Fruit fly (Drosophila melanogaster) whole organism, wandering third instar larva: ENCODE measurements around the gene CG4546.
A peak's percentile ranks its signal among the peaks of the same experiment; 100 is the strongest.

Source experiments
- Abd-B ChIP-seq: fragments of >200 bp; optimal IDR thresholded peaks from 2 replicates; lab custom pipeline; 2017; ENCODE audit warnings: missing biosample characterization, missing genetic modification characterization
- Dfd ChIP-seq: fragments of >200 bp; optimal IDR thresholded peaks from 2 replicates; lab custom pipeline; 2017; ENCODE audit warnings: missing biosample characterization, missing genetic modification characterization
- GATAd ChIP-seq: sonication (Bioruptor generic); optimal IDR thresholded peaks from 2 replicates; lab custom pipeline; 2016; ENCODE audit warnings: missing biosample characterization, missing genetic modification characterization
- HLH106 ChIP-seq: fragments of 200-800 bp; optimal IDR thresholded peaks from 3 replicates; lab custom pipeline; 2019; ENCODE audit warnings: missing biosample characterization, mild to moderate bottlenecking, missing genetic modification characterization, moderate library complexity
- Hr78 ChIP-seq: fragments of >200 bp; optimal IDR thresholded peaks from 2 replicates; lab custom pipeline; 2017; ENCODE audit warnings: missing biosample characterization, missing genetic modification characterization
- Mio ChIP-seq: sonication (Bioruptor generic); optimal IDR thresholded peaks from 2 replicates; lab custom pipeline; 2016; ENCODE audit warnings: missing biosample characterization, missing genetic modification characterization
- Myc ChIP-seq: fragments of >200 bp; optimal IDR thresholded peaks from 2 replicates; lab custom pipeline; 2017
- OdsH ChIP-seq: fragments of 200-800 bp; sonication (Bioruptor generic); optimal IDR thresholded peaks from 2 replicates; lab custom pipeline; 2016; ENCODE audit warnings: missing biosample characterization, mild to moderate bottlenecking, missing genetic modification characterization
- Sp1 ChIP-seq: fragments of 200-800 bp; sonication (Bioruptor generic); optimal IDR thresholded peaks from 3 replicates; lab custom pipeline; 2019; ENCODE audit warnings: missing biosample characterization, mild to moderate bottlenecking, missing genetic modification characterization, moderate library complexity
- Vsx2 ChIP-seq: fragments of 200-300, 225-300 bp; sonication (Bioruptor generic); optimal IDR thresholded peaks from 2 replicates; lab custom pipeline; 2018; ENCODE audit warnings: missing biosample characterization, missing genetic modification characterization; ENCODE audit not compliant: partially characterized antibody
- br ChIP-seq: fragments of 200-800 bp; sonication (Bioruptor generic); optimal IDR thresholded peaks from 2 replicates; lab custom pipeline; 2016; ENCODE audit warnings: missing biosample characterization, missing genetic modification characterization
- dl ChIP-seq, 2 experiments: fragments of 175-275, 200-275 bp in 1 of 2; fragments of 200-275 bp in 1 of 2; sonication (Bioruptor generic); optimal IDR thresholded peaks; lab custom pipeline; 2018; ENCODE audit warnings: mild to moderate bottlenecking in 2 of 2, missing biosample characterization in 2 of 2, missing genetic modification characterization in 2 of 2, moderate library complexity in 2 of 2; ENCODE audit not compliant: partially characterized antibody in 2 of 2, insufficient read depth in 1 of 2
- dmrt93B ChIP-seq: fragments of 200-800 bp; sonication (Bioruptor generic); optimal IDR thresholded peaks from 2 replicates; lab custom pipeline; 2018; ENCODE audit warnings: missing biosample characterization, mild to moderate bottlenecking, missing genetic modification characterization
- dsf ChIP-seq: sonication (Bioruptor generic); optimal IDR thresholded peaks from 2 replicates; lab custom pipeline; 2016; ENCODE audit warnings: missing biosample characterization, missing genetic modification characterization, borderline replicate concordance
- ey ChIP-seq: fragments of 200-800 bp; sonication (Bioruptor generic); optimal IDR thresholded peaks from 2 replicates; lab custom pipeline; 2016; ENCODE audit warnings: missing biosample characterization, missing genetic modification characterization
- foxo ChIP-seq, 2 experiments: fragments of 200-800 bp; sonication (Bioruptor generic); optimal IDR thresholded peaks; 2 replicates in 1 of 2; 3 replicates in 1 of 2; lab custom pipeline; 2016 to 2017; ENCODE audit warnings: missing biosample characterization in 2 of 2, missing genetic modification characterization in 2 of 2
- fru ChIP-seq: fragments of 200-800 bp; sonication (Bioruptor generic); optimal IDR thresholded peaks from 3 replicates; lab custom pipeline; 2016; ENCODE audit warnings: missing biosample characterization, mild to moderate bottlenecking, missing genetic modification characterization
- h ChIP-seq: fragments of 200-800 bp; sonication (Bioruptor generic); optimal IDR thresholded peaks from 3 replicates; lab custom pipeline; 2016; ENCODE audit warnings: missing biosample characterization, mild to moderate bottlenecking, missing genetic modification characterization
- lola ChIP-seq: fragments of >200 bp; optimal IDR thresholded peaks from 2 replicates; lab custom pipeline; 2017; ENCODE audit warnings: missing biosample characterization, missing genetic modification characterization
- pan ChIP-seq: fragments of >200 bp; optimal IDR thresholded peaks from 2 replicates; lab custom pipeline; 2017
- rgr ChIP-seq: fragments of 200-800 bp; sonication (Bioruptor generic); optimal IDR thresholded peaks from 3 replicates; lab custom pipeline; 2016; ENCODE audit warnings: missing biosample characterization, mild to moderate bottlenecking, missing genetic modification characterization
- sage ChIP-seq: fragments of 200-800 bp; sonication (Bioruptor generic); optimal IDR thresholded peaks from 2 replicates; lab custom pipeline; 2016; ENCODE audit warnings: missing biosample characterization, mild to moderate bottlenecking, missing genetic modification characterization
- sv ChIP-seq: fragments of 200-800 bp; sonication (Bioruptor generic); optimal IDR thresholded peaks from 3 replicates; lab custom pipeline; 2016; ENCODE audit warnings: missing biosample characterization, missing genetic modification characterization
- usp ChIP-seq: fragments of >200 bp; optimal IDR thresholded peaks from 2 replicates; lab custom pipeline; 2017; ENCODE audit warnings: missing biosample characterization, missing genetic modification characterization
- woc ChIP-seq: sonication (Bioruptor generic); optimal IDR thresholded peaks from 2 replicates; lab custom pipeline; 2016; ENCODE audit warnings: missing biosample characterization, mild to moderate bottlenecking, missing genetic modification characterization

CG4546 gene

DNA sequence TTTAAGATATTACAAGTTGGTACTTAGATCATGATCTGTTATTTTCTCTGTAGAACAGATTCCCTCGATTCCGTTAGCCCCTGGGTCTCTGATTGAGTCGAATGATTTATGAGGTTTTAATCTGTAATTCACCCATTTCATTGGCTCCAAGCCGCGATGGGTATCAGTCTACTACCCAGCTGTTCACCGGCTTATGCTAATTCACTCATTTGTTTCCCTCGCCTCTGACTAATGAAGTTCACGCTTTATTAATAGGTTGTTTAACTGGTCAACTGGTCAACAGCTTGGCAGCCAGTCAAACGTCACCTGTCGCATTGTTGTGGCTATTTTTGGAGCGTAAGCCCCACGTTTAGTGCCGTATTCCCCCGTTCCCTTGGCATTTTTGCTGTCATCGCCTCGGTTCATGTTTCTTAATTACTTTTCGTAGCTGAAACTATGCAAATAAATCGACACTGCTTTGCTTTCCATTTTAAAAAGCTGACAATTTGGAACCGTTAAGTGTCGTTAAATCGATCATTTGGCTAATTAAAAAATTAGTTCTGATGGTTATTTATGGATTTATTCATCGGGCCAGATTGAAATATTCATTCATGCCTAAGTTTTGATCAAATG, 26.6 kb downstream of the CG4546 start:
- TF ChIP-seq dl (GFP tag; optimal IDR thresholded peaks at IDR 0.05; lab: Kevin White, UChicago; ENCODE audit: insufficient read depth in 1 of 2, partially characterized antibody in 2 of 2) (no peak), Sp1 (GFP tag; lab: Kevin White, UChicago) (no peak), Abd-B (GFP tag; lab: Kevin White, UChicago) (no peak), dmrt93B (GFP tag; lab: Kevin White, UChicago) (no peak), sv (GFP tag; lab: Kevin White, UChicago) (no peak)

DNA sequence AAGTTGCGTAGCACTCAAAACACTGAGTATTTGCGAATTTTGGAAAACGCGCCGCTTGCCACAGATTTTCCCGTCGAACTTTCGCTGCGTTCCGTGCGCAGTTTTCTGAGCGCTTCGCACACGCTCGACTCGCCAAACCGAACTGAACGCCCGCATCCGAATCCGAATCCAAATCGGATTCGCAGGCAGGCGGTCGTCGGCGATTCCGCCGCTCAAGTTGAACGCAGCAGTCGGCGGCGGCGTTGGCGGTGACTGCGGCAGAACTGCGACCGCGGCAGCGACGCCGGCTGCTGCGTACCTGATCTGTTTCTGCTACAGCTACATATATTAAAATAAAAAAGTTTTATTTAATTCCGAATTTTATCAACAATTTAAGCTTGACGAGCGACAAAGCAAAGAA, 29.3 kb downstream of the CG4546 start, which contains the start of gene CG31183:
Gene CG31183, minus strand, starts transcription at position 329 of the 400 bp plus-strand sequence.
- TF ChIP-seq h (GFP tag; lab: Kevin White, UChicago) (peak; percentile 2), GATAd (GFP tag; lab: Kevin White, UChicago) (no peak), woc (GFP tag; lab: Kevin White, UChicago) (no peak)

- TF ChIP-seq ey (GFP tag; lab: Kevin White, UChicago) (no peak), Mio (GFP tag; lab: Kevin White, UChicago) (no peak), dl (GFP tag; optimal IDR thresholded peaks at IDR 0.05; lab: Kevin White, UChicago; ENCODE audit: insufficient read depth in 1 of 2, partially characterized antibody in 2 of 2) (no peak), OdsH (GFP tag; lab: Kevin White, UChicago) (no peak), Abd-B (GFP tag; lab: Kevin White, UChicago) (no peak), rgr (GFP tag; lab: Kevin White, UChicago) (no peak), br (GFP tag; lab: Kevin White, UChicago) (no peak), Dfd (GFP tag; lab: Kevin White, UChicago) (no peak), h (GFP tag; lab: Kevin White, UChicago) (no peak), lola (GFP tag; lab: Kevin White, UChicago) (no peak), Vsx2 (GFP tag; lab: Kevin White, UChicago) (no peak), sage (GFP tag; lab: Kevin White, UChicago) (no peak), Hr78 (no peak), Myc (no peak), fru (GFP tag; lab: Kevin White, UChicago) (no peak), pan (lab: Kevin White, UChicago) (no peak), HLH106 (tag; lab: Kevin White, UChicago) (no peak), foxo (GFP tag; optimal IDR thresholded peaks at IDR 0.05; lab: Kevin White, UChicago) (no peak), dsf (GFP tag; lab: Kevin White, UChicago) (no peak)
These were observed 45.0 kb downstream of the CG4546 start for dm6 chr3R:15891188-15891820.

DNA sequence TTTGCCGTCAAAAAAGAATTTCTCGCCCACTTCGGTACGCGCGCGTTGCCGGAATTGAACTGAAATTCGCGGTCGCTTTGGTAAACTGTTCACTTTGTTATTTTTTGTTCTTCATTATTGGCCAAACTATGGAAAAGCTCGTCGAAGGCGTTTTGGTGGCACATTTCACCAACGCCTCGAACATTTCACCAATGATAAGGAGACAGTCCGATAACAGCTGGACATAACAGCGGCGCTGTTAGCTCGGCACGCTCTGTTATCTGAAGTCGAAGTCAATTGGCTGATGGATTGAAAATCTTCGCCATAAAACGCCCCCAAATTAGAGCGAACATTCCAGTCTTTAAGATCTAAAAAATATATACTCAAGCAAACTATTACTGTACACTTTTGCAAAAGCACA, 49.6 kb downstream of the CG4546 start, which contains the start of gene CG14877:
Gene CG14877, minus strand, starts transcription at position 101 of the 400 bp plus-strand sequence.
- TF ChIP-seq usp (GFP tag; lab: Kevin White, UChicago) (no peak), rgr (GFP tag; lab: Kevin White, UChicago) (peak; percentile 71), Dfd (GFP tag; lab: Kevin White, UChicago) (no peak), Hr78 (no peak), foxo (GFP tag; optimal IDR thresholded peaks at IDR 0.05; lab: Kevin White, UChicago) (no peak)
